Fruit fly (Drosophila melanogaster) whole organism, embryonic: ENCODE measurements around the gene CG5516.
A peak's percentile ranks its signal among the peaks of the same experiment; 100 is the strongest.

ENCODE experiments used
- CG10147 ChIP-seq: fragments of 200-800 bp; sonication (Bioruptor generic); optimal IDR thresholded peaks from 2 replicates; lab custom pipeline; 2019; ENCODE audit warnings: missing biosample characterization, mild to moderate bottlenecking, missing genetic modification characterization, moderate library complexity
- CG10431 ChIP-seq: fragments of 200-800 bp; sonication (Bioruptor generic); optimal IDR thresholded peaks from 3 replicates; lab custom pipeline; 2018; ENCODE audit warnings: missing biosample characterization, mild to moderate bottlenecking, missing genetic modification characterization
- CG10959 ChIP-seq: fragments of 200-800 bp; sonication (Bioruptor generic); IDR thresholded peaks from 2 replicates; pipeline ENCODE4 v1.3.6; 2022; ENCODE audit warnings: missing biosample characterization, missing genetic modification characterization
- CG10979 ChIP-seq: fragments of 200-800 bp; sonication (Bioruptor generic); optimal IDR thresholded peaks from 2 replicates; lab custom pipeline; 2018; ENCODE audit warnings: missing biosample characterization, mild to moderate bottlenecking, missing genetic modification characterization, moderate library complexity
- CG11723 ChIP-seq: fragments of 200-800 bp; sonication (Bioruptor generic); optimal IDR thresholded peaks from 2 replicates; lab custom pipeline; 2017; ENCODE audit warnings: missing biosample characterization, mild to moderate bottlenecking, missing genetic modification characterization
- CG12236 ChIP-seq: fragments of 200-800 bp; sonication (Bioruptor generic); optimal IDR thresholded peaks from 2 replicates; lab custom pipeline; 2016; ENCODE audit warnings: missing biosample characterization, missing genetic modification characterization
- CG1233 ChIP-seq: fragments of 200-800 bp; sonication (Bioruptor generic); optimal IDR thresholded peaks from 4 replicates; lab custom pipeline; 2018; ENCODE audit warnings: missing biosample characterization, mild to moderate bottlenecking, missing genetic modification characterization
- CG17612 ChIP-seq: fragments of 200-800 bp; sonication (Bioruptor generic); IDR thresholded peaks from 2 replicates; pipeline ENCODE4 v1.3.6; 2022; ENCODE audit warnings: missing biosample characterization, missing genetic modification characterization
- CG2116 ChIP-seq: fragments of 200-800 bp; sonication (Bioruptor generic); optimal IDR thresholded peaks from 3 replicates; lab custom pipeline; 2018; ENCODE audit warnings: missing biosample characterization, mild to moderate bottlenecking, missing genetic modification characterization
- CG2889 ChIP-seq: fragments of 200-800 bp; sonication (Bioruptor generic); IDR thresholded peaks from 3 replicates; pipeline ENCODE4 v1.3.6; 2022; ENCODE audit warnings: missing biosample characterization, missing genetic modification characterization
- CG30403 ChIP-seq: fragments of 200-800 bp; sonication (Bioruptor generic); optimal IDR thresholded peaks from 3 replicates; lab custom pipeline; 2016; ENCODE audit warnings: missing biosample characterization, missing genetic modification characterization
- CG3065 ChIP-seq: fragments of 200-800 bp; sonication (Bioruptor generic); optimal IDR thresholded peaks from 2 replicates; lab custom pipeline; 2016; ENCODE audit warnings: missing biosample characterization, missing genetic modification characterization
- CG3281 ChIP-seq: fragments of 200-800 bp; sonication (Bioruptor generic); optimal IDR thresholded peaks from 3 replicates; lab custom pipeline; 2017; ENCODE audit warnings: missing biosample characterization, mild to moderate bottlenecking, missing genetic modification characterization
- CG42726 ChIP-seq: fragments of 200-800 bp; sonication (Bioruptor generic); IDR thresholded peaks from 2 replicates; pipeline ENCODE4 v1.3.6; 2022; ENCODE audit warnings: missing biosample characterization, missing genetic modification characterization; ENCODE audit not compliant: partially characterized antibody
- CG4854 ChIP-seq: fragments of 200-800 bp; sonication (Bioruptor generic); optimal IDR thresholded peaks from 2 replicates; lab custom pipeline; 2016; ENCODE audit warnings: missing biosample characterization, missing genetic modification characterization, inconsistent platforms
- CG7271 ChIP-seq: fragments of 200-800 bp; sonication (Bioruptor generic); optimal IDR thresholded peaks from 2 replicates; lab custom pipeline; 2018; ENCODE audit warnings: missing biosample characterization, mild to moderate bottlenecking, missing genetic modification characterization, moderate library complexity
- CG7357 ChIP-seq: fragments of 200-800 bp; sonication (Bioruptor generic); IDR thresholded peaks from 3 replicates; pipeline ENCODE4 v1.3.6; 2022; ENCODE audit warnings: missing biosample characterization, missing genetic modification characterization
- CG7963 ChIP-seq: fragments of 200-800 bp; sonication (Bioruptor generic); IDR thresholded peaks from 3 replicates; pipeline ENCODE4 v1.3.6; 2022; ENCODE audit warnings: missing biosample characterization, missing genetic modification characterization; ENCODE audit not compliant: partially characterized antibody
- CG9437 ChIP-seq: fragments of 200-800 bp; sonication (Bioruptor generic); optimal IDR thresholded peaks from 2 replicates; lab custom pipeline; 2018; ENCODE audit warnings: missing biosample characterization, mild to moderate bottlenecking, missing genetic modification characterization
- Camta ChIP-seq: fragments of 200-800 bp; sonication (Bioruptor generic); optimal IDR thresholded peaks from 2 replicates; lab custom pipeline; 2016; ENCODE audit warnings: missing biosample characterization, missing genetic modification characterization
- D19B ChIP-seq: fragments of 200-800 bp; sonication (Bioruptor generic); optimal IDR thresholded peaks from 2 replicates; lab custom pipeline; 2017; ENCODE audit warnings: missing biosample characterization, mild to moderate bottlenecking, missing genetic modification characterization
- Drgx ChIP-seq: fragments of 200-800 bp; sonication (Bioruptor generic); IDR thresholded peaks from 2 replicates; pipeline ENCODE4 v1.3.6; 2022; ENCODE audit warnings: missing biosample characterization, missing genetic modification characterization
- GATAe ChIP-seq: fragments of 200-800 bp; sonication (Bioruptor generic); conservative IDR thresholded peaks from 2 replicates; pipeline ENCODE4 v1.3.6; 2022; ENCODE audit warnings: missing biosample characterization, missing genetic modification characterization
- Hr39 ChIP-seq: fragments of >200 bp; optimal IDR thresholded peaks from 2 replicates; lab custom pipeline; 2017
- Lpt ChIP-seq: fragments of >200 bp; optimal IDR thresholded peaks from 2 replicates; lab custom pipeline; 2018; ENCODE audit warnings: missing biosample characterization, missing genetic modification characterization
- Mad ChIP-seq: fragments of 200-800 bp; sonication (Bioruptor generic); optimal IDR thresholded peaks from 2 replicates; lab custom pipeline; 2016; ENCODE audit warnings: missing biosample characterization, missing genetic modification characterization
- NfI ChIP-seq: fragments of 200-800 bp; sonication (Bioruptor generic); optimal IDR thresholded peaks from 3 replicates; lab custom pipeline; 2018; ENCODE audit warnings: missing biosample characterization, mild to moderate bottlenecking, missing genetic modification characterization, moderate library complexity
- Poxn ChIP-seq: fragments of 200-800 bp; sonication (Bioruptor generic); IDR thresholded peaks from 2 replicates; pipeline ENCODE4 v1.3.6; 2022; ENCODE audit warnings: missing biosample characterization, missing genetic modification characterization
- Rx ChIP-seq: fragments of 200-800 bp; sonication (Bioruptor generic); IDR thresholded peaks from 2 replicates; pipeline ENCODE4 v1.3.6; 2022; ENCODE audit warnings: missing biosample characterization, missing genetic modification characterization
- Spps ChIP-seq: fragments of 200-800 bp; sonication (Bioruptor generic); optimal IDR thresholded peaks from 2 replicates; lab custom pipeline; 2018; ENCODE audit warnings: missing biosample characterization, mild to moderate bottlenecking, missing genetic modification characterization
- TFAM ChIP-seq: fragments of 200-800 bp; sonication (Bioruptor generic); optimal IDR thresholded peaks from 2 replicates; lab custom pipeline; 2017; ENCODE audit warnings: missing biosample characterization, missing genetic modification characterization, inconsistent platforms
- Xbp1 ChIP-seq: fragments of 200-800 bp; sonication (Bioruptor generic); optimal IDR thresholded peaks from 3 replicates; lab custom pipeline; 2016; ENCODE audit warnings: missing biosample characterization, mild to moderate bottlenecking, missing genetic modification characterization
- YL-1 ChIP-seq: fragments of 200-800 bp; sonication (Bioruptor generic); optimal IDR thresholded peaks from 3 replicates; lab custom pipeline; 2017; ENCODE audit warnings: missing biosample characterization, mild to moderate bottlenecking, missing genetic modification characterization
- aop ChIP-seq: fragments of 200-800 bp; sonication (Bioruptor generic); IDR thresholded peaks from 2 replicates; pipeline ENCODE4 v1.3.6; 2022; ENCODE audit warnings: missing biosample characterization, missing genetic modification characterization
- bowl ChIP-seq: fragments of 200-800 bp; sonication (Bioruptor generic); IDR thresholded peaks from 2 replicates; pipeline ENCODE4 v1.3.6; 2022; ENCODE audit warnings: missing biosample characterization, missing genetic modification characterization
- chn ChIP-seq: fragments of 200-800 bp; sonication (Bioruptor generic); optimal IDR thresholded peaks from 2 replicates; lab custom pipeline; 2016; ENCODE audit warnings: missing biosample characterization, missing genetic modification characterization
- croc ChIP-seq: fragments of 200-800 bp; sonication (Bioruptor generic); conservative IDR thresholded peaks from 3 replicates; pipeline ENCODE4 v1.3.6; 2022; ENCODE audit warnings: missing biosample characterization, missing genetic modification characterization
- cwo ChIP-seq: fragments of 200-800 bp; sonication (Bioruptor generic); optimal IDR thresholded peaks from 3 replicates; lab custom pipeline; 2017; ENCODE audit warnings: missing biosample characterization, missing genetic modification characterization, mild to moderate bottlenecking, moderate library complexity, missing genetic modification reagents
- eve ChIP-seq, 2 experiments: fragments of >200 bp; optimal IDR thresholded peaks; 2 replicates each; lab custom pipeline; 2017; ENCODE audit warnings: missing biosample characterization in 2 of 2, missing genetic modification characterization in 2 of 2
- fd64A ChIP-seq: fragments of 200-800 bp; sonication (Bioruptor generic); optimal IDR thresholded peaks from 3 replicates; lab custom pipeline; 2018; ENCODE audit warnings: missing biosample characterization, mild to moderate bottlenecking, missing genetic modification characterization
- hb ChIP-seq: fragments of 200-800 bp; sonication (Bioruptor generic); IDR thresholded peaks from 3 replicates; pipeline ENCODE4 v1.3.6; 2022; ENCODE audit warnings: missing biosample characterization, missing genetic modification characterization; ENCODE audit not compliant: partially characterized antibody
- kah ChIP-seq: fragments of 200-800 bp; sonication (Bioruptor generic); optimal IDR thresholded peaks from 2 replicates; lab custom pipeline; 2018; ENCODE audit warnings: missing biosample characterization, mild to moderate bottlenecking, missing genetic modification characterization
- mld ChIP-seq: fragments of 200-800 bp; sonication (Bioruptor generic); IDR thresholded peaks from 3 replicates; pipeline ENCODE4 v1.3.6; 2022; ENCODE audit warnings: missing biosample characterization, missing genetic modification characterization; ENCODE audit not compliant: partially characterized antibody
- phol ChIP-seq: fragments of 200-800 bp; sonication (Bioruptor generic); optimal IDR thresholded peaks from 3 replicates; lab custom pipeline; 2018; ENCODE audit warnings: missing biosample characterization, mild to moderate bottlenecking, missing genetic modification characterization, moderate library complexity
- sens ChIP-seq: fragments of 200-800 bp; sonication (Bioruptor generic); peaks from one replicate; lab custom pipeline; 2016; ENCODE audit warnings: missing biosample characterization, missing genetic modification characterization
- so ChIP-seq: fragments of 200-800 bp; sonication (Bioruptor generic); IDR thresholded peaks from 3 replicates; pipeline ENCODE4 v1.3.6; 2022; ENCODE audit warnings: missing biosample characterization, missing genetic modification characterization
- toy ChIP-seq: fragments of 200-800 bp; sonication (Bioruptor generic); IDR thresholded peaks from 2 replicates; pipeline ENCODE4 v1.3.6; 2022; ENCODE audit warnings: missing biosample characterization, missing genetic modification characterization
- trh ChIP-seq: fragments of 200-800 bp; sonication (Bioruptor generic); optimal IDR thresholded peaks from 2 replicates; lab custom pipeline; 2016; ENCODE audit warnings: missing biosample characterization, missing genetic modification characterization
- vnd ChIP-seq: fragments of 200-800 bp; sonication (Bioruptor generic); IDR thresholded peaks from 3 replicates; pipeline ENCODE4 v1.3.6; 2022; ENCODE audit warnings: missing biosample characterization, missing genetic modification characterization; ENCODE audit not compliant: partially characterized antibody
- wek ChIP-seq: fragments of 200-800 bp; sonication (Bioruptor generic); optimal IDR thresholded peaks from 3 replicates; lab custom pipeline; 2018; ENCODE audit warnings: missing biosample characterization, mild to moderate bottlenecking, missing genetic modification characterization, moderate library complexity
- zen2 ChIP-seq: fragments of 200-800 bp; sonication (Bioruptor generic); IDR thresholded peaks from 3 replicates; pipeline ENCODE4 v1.3.6; 2022; ENCODE audit warnings: missing biosample characterization, missing genetic modification characterization; ENCODE audit not compliant: partially characterized antibody
- zfh1 ChIP-seq: fragments of 200-800 bp; sonication (Bioruptor generic); IDR thresholded peaks from 3 replicates; pipeline ENCODE4 v1.3.6; 2022; ENCODE audit warnings: missing biosample characterization, missing genetic modification characterization

The CG5516 gene

dm6 chr3R:15920751-15921156, 42.9 kb upstream of the CG5516 start, which contains the start of gene Fbxl7 (continued):
- TF ChIP-seq Rx (GFP tag; lab: Robert Waterston, UW): no peak
- TF ChIP-seq cwo (GFP tag; lab: Kevin White, UChicago): no peak
- no peak for TF ChIP-seq croc (GFP tag; lab: Robert Waterston, UW)
- no peak for TF ChIP-seq CG11723
- no peak for TF ChIP-seq Mad (GFP tag; lab: Kevin White, UChicago)
- TF ChIP-seq CG10959 (GFP tag; lab: Robert Waterston, UW): no peak
- TF ChIP-seq hb (GFP tag; lab: Robert Waterston, UW): no peak
- TF ChIP-seq phol: no peak
- peak; percentile 64 for TF ChIP-seq chn (GFP tag; lab: Kevin White, UChicago)
- TF ChIP-seq so (GFP tag; lab: Robert Waterston, UW): 0 out of 3 replicates have a peak, but pooled peaks have one; percentile 29
- TF ChIP-seq CG30403 (GFP tag; lab: Kevin White, UChicago): no peak
- no peak for TF ChIP-seq NfI
- no peak for TF ChIP-seq Poxn (GFP tag; lab: Robert Waterston, UW)
- TF ChIP-seq CG10147 (GFP tag; lab: Kevin White, UChicago): no peak
- TF ChIP-seq aop (GFP tag; lab: Robert Waterston, UW): no peak
- TF ChIP-seq vnd (GFP tag; lab: Robert Waterston, UW): no peak
- no peak for TF ChIP-seq CG12236 (GFP tag; lab: Kevin White, UChicago)
- no peak for TF ChIP-seq CG7963 (GFP tag; lab: Robert Waterston, UW)
- no peak for TF ChIP-seq trh (GFP tag; lab: Kevin White, UChicago)
- no peak for TF ChIP-seq YL-1 (GFP tag; lab: Kevin White, UChicago)
- TF ChIP-seq toy (GFP tag; lab: Robert Waterston, UW): no peak
- TF ChIP-seq CG2889: no peak
- no peak for TF ChIP-seq Hr39 (lab: Kevin White, UChicago)
- 0 out of 3 replicates have a peak, but pooled peaks have one; percentile 37 for TF ChIP-seq zen2 (GFP tag; lab: Robert Waterston, UW)
- no peak for TF ChIP-seq TFAM (GFP tag; lab: Kevin White, UChicago)
- no peak for TF ChIP-seq Camta (GFP tag; lab: Kevin White, UChicago)
- no peak for TF ChIP-seq eve (GFP tag; optimal IDR thresholded peaks at IDR 0.05; lab: Kevin White, UChicago)
- peak; percentile 39; the same call in 1 of the 3 replicates for TF ChIP-seq zfh1 (GFP tag; lab: Robert Waterston, UW)
- TF ChIP-seq bowl (GFP tag; lab: Robert Waterston, UW): no peak
- no peak for TF ChIP-seq CG7357 (GFP tag; lab: Robert Waterston, UW)
- peak; percentile 49 for TF ChIP-seq Xbp1 (GFP tag; lab: Kevin White, UChicago)
- TF ChIP-seq CG4854 (GFP tag; lab: Kevin White, UChicago): no peak
- no peak for TF ChIP-seq Spps
- TF ChIP-seq D19B (GFP tag; lab: Kevin White, UChicago): no peak
- TF ChIP-seq CG2116 (GFP tag; lab: Kevin White, UChicago): no peak
- no peak for TF ChIP-seq fd64A
- TF ChIP-seq sens (GFP tag; lab: Kevin White, UChicago): peak; percentile 83
- no peak for TF ChIP-seq CG9437 (GFP tag; lab: Kevin White, UChicago)
- TF ChIP-seq Lpt (GFP tag; lab: Kevin White, UChicago): no peak
- no peak for TF ChIP-seq mld (GFP tag; lab: Robert Waterston, UW)
- TF ChIP-seq CG42726 (GFP tag; lab: Robert Waterston, UW): peak; percentile 64; the same call in 1 of the 2 replicates
- peak; percentile 23; the same call in 1 of the 2 replicates for TF ChIP-seq Drgx
- no peak for TF ChIP-seq kah
- no peak for TF ChIP-seq CG10979
- TF ChIP-seq CG3281 (GFP tag; lab: Kevin White, UChicago): no peak
- TF ChIP-seq CG17612 (GFP tag; lab: Robert Waterston, UW): 0 out of 2 replicates have a peak, but pooled peaks have one; percentile 15
- no peak for TF ChIP-seq CG7271 (tag; lab: Kevin White, UChicago)
- TF ChIP-seq CG3065 (GFP tag; lab: Kevin White, UChicago): no peak
- no peak for TF ChIP-seq wek (GFP tag; lab: Kevin White, UChicago)
- TF ChIP-seq CG10431 (GFP tag; lab: Kevin White, UChicago): no peak
- TF ChIP-seq CG1233 (GFP tag; lab: Kevin White, UChicago): no peak
- no peak for TF ChIP-seq GATAe (GFP tag; lab: Robert Waterston, UW)
